Worm (Caenorhabditis elegans) whole organism, late embryonic: ENCODE data around the gene F47B8.4.

Source experiments
- F13H6.1 ChIP-seq: sonication (generic microtip); optimal IDR thresholded peaks from 2 replicates; lab custom pipeline; 2016; ENCODE audit warnings: missing genetic modification characterization, missing compliant biosample characterization
- ama-1 ChIP-seq: fragments of 150-350 bp; optimal IDR thresholded peaks from 2 replicates; lab custom pipeline; 2014
- ceh-2 ChIP-seq: sonication (generic microtip); optimal IDR thresholded peaks from 2 replicates; lab custom pipeline; 2016; ENCODE audit warnings: missing genotype, missing genetic modification characterization, missing compliant biosample characterization
- fkh-10 ChIP-seq: fragments of 150-350 bp; optimal IDR thresholded peaks from 2 replicates; lab custom pipeline; 2014; ENCODE audit warnings: missing biosample characterization, missing genetic modification reagents, missing genetic modification characterization
- nhr-11 ChIP-seq: fragments of 150-350 bp; optimal IDR thresholded peaks from 2 replicates; lab custom pipeline; 2014; ENCODE audit warnings: missing biosample characterization, missing genetic modification characterization
- npax-4 ChIP-seq: sonication (generic microtip); optimal IDR thresholded peaks from 2 replicates; lab custom pipeline; 2016; ENCODE audit warnings: missing genetic modification characterization, missing compliant biosample characterization
- pag-3 ChIP-seq: sonication (generic microtip); optimal IDR thresholded peaks from 2 replicates; lab custom pipeline; 2016; ENCODE audit warnings: missing compliant biosample characterization, missing genetic modification characterization, borderline replicate concordance
- pat-9 ChIP-seq: fragments of 200-800 bp; sonication (Bioruptor generic); optimal IDR thresholded peaks from 2 replicates; lab custom pipeline; 2018; ENCODE audit warnings: mild to moderate bottlenecking, missing genetic modification characterization, moderate library complexity, missing compliant biosample characterization
- pqm-1 ChIP-seq: sonication (generic microtip); optimal IDR thresholded peaks from 2 replicates; lab custom pipeline; 2016; ENCODE audit warnings: missing genetic modification characterization, missing compliant biosample characterization
- ttx-3 ChIP-seq: sonication (generic microtip); optimal IDR thresholded peaks from 2 replicates; lab custom pipeline; 2016; ENCODE audit warnings: missing genetic modification reagents, missing genetic modification characterization, missing compliant biosample characterization
- unc-55 ChIP-seq: sonication (generic microtip); optimal IDR thresholded peaks from 2 replicates; lab custom pipeline; 2017; ENCODE audit warnings: missing biosample characterization, missing genetic modification reagents, missing genetic modification characterization

- no peak for TF ChIP-seq ceh-2 (tag; lab: Kevin White, UChicago)
- TF ChIP-seq pag-3 = no peak
- no peak for TF ChIP-seq F13H6.1 (tag; lab: Kevin White, UChicago)
- TF ChIP-seq fkh-10 (GFP tag; lab: Kevin White, UChicago) = no peak
- TF ChIP-seq ama-1 (lab: Kevin White, UChicago) = no peak
- TF ChIP-seq unc-55 (GFP tag; lab: Kevin White, UChicago) = no peak
- no peak for TF ChIP-seq ttx-3 (tag; lab: Kevin White, UChicago)
- no peak for TF ChIP-seq pat-9 (tag; lab: Kevin White, UChicago)
- TF ChIP-seq nhr-11 (tag; lab: Kevin White, UChicago) = no peak
- no peak for TF ChIP-seq pqm-1 (tag; lab: Kevin White, UChicago)
- TF ChIP-seq npax-4 (tag; lab: Kevin White, UChicago) = no peak
Observed at ce11 chrV:14369412-14369811, 44.9 kb upstream of the F47B8.4 start.
